Worm (Caenorhabditis elegans): Measurements from ENCODE around the gene Y55F3BR.10.
A peak's percentile ranks its signal among the peaks of the same experiment; 100 is the strongest.

The Y55F3BR.10 gene

ce11 chrIV:866828-867270 lies 34.6 kb downstream of the Y55F3BR.10 start (continued):
- peak; percentile 66 for TF ChIP-seq ceh-27 (GFP tag; optimal IDR thresholded peaks at IDR 0.05)
- no peak for TF ChIP-seq Y67H2A.10 (GFP tag; conservative IDR thresholded peaks at IDR 0.05)
- peak; percentile 81 for TF ChIP-seq Y79H2A.3 (GFP tag; conservative IDR thresholded peaks at IDR 0.05)
- TF ChIP-seq pha-4 (tag; optimal IDR thresholded peaks at IDR 0.05), result no peak
- peak; percentile 71 for TF ChIP-seq egrh-3 (GFP tag; IDR thresholded peaks at IDR 0.05)
- TF ChIP-seq nfya-2 (GFP tag; IDR thresholded peaks at IDR 0.05), result no peak
- peak; percentile 28 to 54 for TF ChIP-seq let-607 (tag; optimal IDR thresholded peaks at IDR 0.05)
- peak; percentile 97 for TF ChIP-seq F49E8.2 (tag; optimal IDR thresholded peaks at IDR 0.05; ENCODE audit: insufficient read depth)
- TF ChIP-seq ama-1 (optimal IDR thresholded peaks at IDR 0.05), result peak; percentile 97
- TF ChIP-seq ama-1 (GFP tag; optimal IDR thresholded peaks at IDR 0.05), result peak; percentile 27 to 60
- peak; percentile 93 for TF ChIP-seq mcd-1 (GFP tag; IDR thresholded peaks at IDR 0.05)
- peak; percentile 91 for TF ChIP-seq ekl-4 (GFP tag; IDR thresholded peaks at IDR 0.05)
- TF ChIP-seq T26A5.8 (tag; optimal IDR thresholded peaks at IDR 0.05), result peak; percentile 66
- peak; percentile 97 for TF ChIP-seq snpc-1.3 (tag; optimal IDR thresholded peaks at IDR 0.05; ENCODE audit: insufficient read depth)
- peak; percentile 84 for TF ChIP-seq mxl-1 (tag; optimal IDR thresholded peaks at IDR 0.05)
- peak; percentile 50 for TF ChIP-seq nhr-80 (tag; optimal IDR thresholded peaks at IDR 0.05)
- TF ChIP-seq zim-3 (tag; optimal IDR thresholded peaks at IDR 0.05), result peak; percentile 38
- peak; percentile 65 for TF ChIP-seq sptf-2 (GFP tag; optimal IDR thresholded peaks at IDR 0.05)
- TF ChIP-seq snpc-1.1 (tag; optimal IDR thresholded peaks at IDR 0.05; ENCODE audit: insufficient read depth), result peak; percentile 99
- TF ChIP-seq dox-1 (GFP tag; IDR thresholded peaks at IDR 0.05), result peak; percentile 96
- TF ChIP-seq lin-54 (GFP tag; optimal IDR thresholded peaks at IDR 0.05), result peak; percentile 88
- TF ChIP-seq bed-2 (GFP tag; IDR thresholded peaks at IDR 0.05), result peak; percentile 60; the same call in 1 of the 2 replicates
- peak; percentile 64 for TF ChIP-seq B0035.1 (tag; optimal IDR thresholded peaks at IDR 0.05)
- peak; percentile 91 for TF ChIP-seq lin-26 (GFP tag; IDR thresholded peaks at IDR 0.05)
- TF ChIP-seq efl-1 (GFP tag; optimal IDR thresholded peaks at IDR 0.05), result peak; percentile 44
- peak; percentile 95 for TF ChIP-seq ztf-28 (GFP tag; IDR thresholded peaks at IDR 0.05)
- peak; percentile 61 for TF ChIP-seq ztf-26 (tag; optimal IDR thresholded peaks at IDR 0.05)
- no peak for TF ChIP-seq dpff-1 (tag; optimal IDR thresholded peaks at IDR 0.05)
- TF ChIP-seq Y53G8AR.9 (GFP tag; conservative IDR thresholded peaks at IDR 0.05), result peak; percentile 56
- no peak for TF ChIP-seq Y56A3A.18 (GFP tag; IDR thresholded peaks at IDR 0.05)
- peak; percentile 62 for TF ChIP-seq ztf-18 (tag; optimal IDR thresholded peaks at IDR 0.05)
- TF ChIP-seq madf-6 (GFP tag; IDR thresholded peaks at IDR 0.05), result peak; percentile 88
- peak; percentile 84 for TF ChIP-seq tbp1 (GFP tag; optimal IDR thresholded peaks at IDR 0.05)
- no peak for TF ChIP-seq ccch-3 (GFP tag; optimal IDR thresholded peaks at IDR 0.05)
- TF ChIP-seq rec-8 (tag; optimal IDR thresholded peaks at IDR 0.05), result peak; percentile 19 to 84
- peak; percentile 60 for TF ChIP-seq B0261.1 (tag; optimal IDR thresholded peaks at IDR 0.05)
- TF ChIP-seq ZK185.1 (tag; optimal IDR thresholded peaks at IDR 0.05; ENCODE audit: poor library complexity, severe bottlenecking), result no peak
- TF ChIP-seq lin-35 (GFP tag; optimal IDR thresholded peaks at IDR 0.05), result peak in 1 of 3 experiments; percentile 62
- peak; percentile 67; the same call in 1 of the 2 replicates for TF ChIP-seq hmg-20 (GFP tag; IDR thresholded peaks at IDR 0.05)
- peak; percentile 99 for TF ChIP-seq snpc-4 (GFP tag; optimal IDR thresholded peaks at IDR 0.05)
- peak; percentile 99 to 100 (median 100) for TF ChIP-seq snpc-4 (tag; optimal IDR thresholded peaks at IDR 0.05)
- peak; percentile 92 for TF ChIP-seq zfh-2 (GFP tag; conservative IDR thresholded peaks at IDR 0.05)
- TF ChIP-seq ztf-25 (GFP tag; IDR thresholded peaks at IDR 0.05), result peak; percentile 74; the same call in 1 of the 2 replicates
- TF ChIP-seq F22D6.2 (tag; optimal IDR thresholded peaks at IDR 0.05), result no peak
- TF ChIP-seq K12H6.12 (tag; optimal IDR thresholded peaks at IDR 0.05), result peak; percentile 18
- peak; percentile 56 for TF ChIP-seq atf-7 (tag; optimal IDR thresholded peaks at IDR 0.05)
- TF ChIP-seq xnd-1 (tag; optimal IDR thresholded peaks at IDR 0.05), result peak; percentile 18
- no peak for TF ChIP-seq chd-7 (tag; optimal IDR thresholded peaks at IDR 0.05)
